Fruit fly (Drosophila melanogaster): ENCODE measurements around the gene U2af38.

- TF ChIP-seq Dip3 (GFP tag; optimal IDR thresholded peaks at IDR 0.05) (peak; percentile 54), mld (GFP tag; IDR thresholded peaks at IDR 0.05; ENCODE audit: partially characterized antibody) (no peak)
These were observed 8.9 kb downstream of the U2af38 start for dm6 chr2L:285596-286023.
